Worm (Caenorhabditis elegans) whole organism, mixed stage, embryonic: ENCODE data around the gene F57A8.1.

ENCODE experiments used
- M03D4.4 ChIP-seq: sonication (generic microtip); optimal IDR thresholded peaks from 2 replicates; lab custom pipeline; 2017; ENCODE audit warnings: mild to moderate bottlenecking, missing genetic modification characterization, missing compliant biosample characterization
- blmp-1 ChIP-seq: fragments of 150-350 bp; optimal IDR thresholded peaks from 2 replicates; lab custom pipeline; 2014; ENCODE audit warnings: missing biosample characterization, missing genetic modification characterization
- ceh-39 ChIP-seq: fragments of 150-350 bp; optimal IDR thresholded peaks from 2 replicates; lab custom pipeline; 2014; ENCODE audit warnings: missing biosample characterization, missing genetic modification characterization
- ceh-43 ChIP-seq: fragments of 200-800 bp; sonication (Bioruptor generic); optimal IDR thresholded peaks from 2 replicates; lab custom pipeline; 2018; ENCODE audit warnings: mild to moderate bottlenecking, missing genetic modification characterization, moderate library complexity, missing compliant biosample characterization
- ces-1 ChIP-seq: fragments of 150-350 bp; optimal IDR thresholded peaks from 2 replicates; lab custom pipeline; 2014; ENCODE audit warnings: missing biosample characterization, missing genetic modification reagents, missing genetic modification characterization
- cnd-1 ChIP-seq: fragments of 200-800 bp; sonication (Bioruptor generic); optimal IDR thresholded peaks from 2 replicates; lab custom pipeline; 2018; ENCODE audit warnings: mild to moderate bottlenecking, missing genetic modification characterization, missing compliant biosample characterization
- elt-1 ChIP-seq: sonication (generic microtip); optimal IDR thresholded peaks from 2 replicates; lab custom pipeline; 2017; ENCODE audit warnings: missing genetic modification characterization, mild to moderate bottlenecking, missing compliant biosample characterization, antibody characterized with exemption, moderate library complexity, borderline replicate concordance; ENCODE audit not compliant: insufficient read depth
- ham-2 ChIP-seq: fragments of 200-800 bp; sonication (Bioruptor generic); optimal IDR thresholded peaks from 2 replicates; lab custom pipeline; 2018; ENCODE audit warnings: mild to moderate bottlenecking, missing genetic modification characterization, missing compliant biosample characterization
- hlh-1 ChIP-seq: fragments of 150-350 bp; optimal IDR thresholded peaks from 2 replicates; lab custom pipeline; 2014; ENCODE audit warnings: missing biosample characterization, missing genetic modification reagents, missing genetic modification characterization
- lin-13 ChIP-seq: fragments of 150-350 bp; optimal IDR thresholded peaks from 2 replicates; lab custom pipeline; 2014; ENCODE audit warnings: missing biosample characterization, missing genetic modification characterization
- lin-32 ChIP-seq: fragments of 200-800 bp; sonication (Bioruptor generic); optimal IDR thresholded peaks from 2 replicates; lab custom pipeline; 2018; ENCODE audit warnings: mild to moderate bottlenecking, missing genetic modification characterization, missing compliant biosample characterization
- lsy-2 ChIP-seq: fragments of 150-350 bp; optimal IDR thresholded peaks from 2 replicates; lab custom pipeline; 2014; ENCODE audit warnings: missing biosample characterization, missing genetic modification characterization
- mab-5 ChIP-seq: fragments of 150-350 bp; optimal IDR thresholded peaks from 2 replicates; lab custom pipeline; 2014; ENCODE audit warnings: missing biosample characterization, missing genetic modification characterization
- mep-1 ChIP-seq: fragments of 150-350 bp; optimal IDR thresholded peaks from 2 replicates; lab custom pipeline; 2017; ENCODE audit warnings: missing biosample characterization, missing genetic modification reagents, missing genetic modification characterization, inconsistent platforms
- mls-2 ChIP-seq: sonication (generic microtip); optimal IDR thresholded peaks from 2 replicates; lab custom pipeline; 2016; ENCODE audit warnings: mild to moderate bottlenecking, missing genetic modification characterization, moderate library complexity, missing compliant biosample characterization
- nhr-12 ChIP-seq: fragments of 150-350 bp; optimal IDR thresholded peaks from 2 replicates; lab custom pipeline; 2014; ENCODE audit warnings: missing biosample characterization, missing genetic modification characterization
- nhr-2 ChIP-seq: fragments of 150-350 bp; optimal IDR thresholded peaks from 2 replicates; lab custom pipeline; 2014; ENCODE audit warnings: missing biosample characterization, missing genetic modification characterization
- nhr-237 ChIP-seq: fragments of 150-350 bp; optimal IDR thresholded peaks from 2 replicates; lab custom pipeline; 2014; ENCODE audit warnings: missing biosample characterization, missing genetic modification characterization
- nhr-28 ChIP-seq: fragments of 150-350 bp; optimal IDR thresholded peaks from 2 replicates; lab custom pipeline; 2014; ENCODE audit warnings: missing biosample characterization, missing genetic modification characterization
- pha-4 ChIP-seq: fragments of 150-350 bp; optimal IDR thresholded peaks from 2 replicates; lab custom pipeline; 2018; ENCODE audit warnings: missing biosample characterization, missing genetic modification reagents, missing genetic modification characterization
- sem-2 ChIP-seq: fragments of 200-800 bp; sonication (Bioruptor generic); optimal IDR thresholded peaks from 2 replicates; lab custom pipeline; 2018; ENCODE audit warnings: mild to moderate bottlenecking, missing genetic modification characterization, missing compliant biosample characterization
- sptf-1 ChIP-seq: sonication (generic microtip); optimal IDR thresholded peaks from 2 replicates; lab custom pipeline; 2017; ENCODE audit warnings: mild to moderate bottlenecking, missing genetic modification characterization, moderate library complexity, missing compliant biosample characterization
- tbx-8 ChIP-seq: fragments of 200-800 bp; sonication (Bioruptor generic); optimal IDR thresholded peaks from 2 replicates; lab custom pipeline; 2018; ENCODE audit warnings: mild to moderate bottlenecking, missing genetic modification characterization, moderate library complexity, missing compliant biosample characterization
- unc-120 ChIP-seq: sonication (generic microtip); optimal IDR thresholded peaks from 2 replicates; lab custom pipeline; 2017; ENCODE audit warnings: missing genetic modification characterization, missing compliant biosample characterization; ENCODE audit not compliant: poor library complexity, severe bottlenecking
- unc-39 ChIP-seq: fragments of 150-350 bp; optimal IDR thresholded peaks from 2 replicates; lab custom pipeline; 2014; ENCODE audit warnings: missing biosample characterization, missing genetic modification characterization
- unc-62 ChIP-seq: fragments of 150-350 bp; optimal IDR thresholded peaks from 2 replicates; lab custom pipeline; 2014; ENCODE audit warnings: missing biosample characterization, missing genetic modification reagents, missing genetic modification characterization
- zip-8 ChIP-seq: fragments of 150-350 bp; optimal IDR thresholded peaks from 2 replicates; lab custom pipeline; 2014; ENCODE audit warnings: missing biosample characterization, missing genetic modification characterization
- ztf-11 ChIP-seq: fragments of 150-350 bp; optimal IDR thresholded peaks from 2 replicates; lab custom pipeline; 2014; ENCODE audit warnings: missing biosample characterization, missing genetic modification characterization

Gene F57A8.1

ce11 chrV:10041484-10041883 lies 4.3 kb downstream of the F57A8.1 start:
- TF ChIP-seq elt-1 (no peak), sptf-1 (tag; lab: Kevin White, UChicago) (peak; percentile 63)

- TF ChIP-seq cnd-1 (tag; lab: Kevin White, UChicago) = no peak
- TF ChIP-seq pha-4 = peak; percentile 77
- TF ChIP-seq unc-62 (GFP tag; lab: Kevin White, UChicago) = peak; percentile 71
- TF ChIP-seq ceh-39 (tag; lab: Kevin White, UChicago) = peak; percentile 3
- TF ChIP-seq M03D4.4 = no peak
- TF ChIP-seq lsy-2 (tag; lab: Kevin White, UChicago) = peak; percentile 95
- TF ChIP-seq nhr-237 (tag; lab: Kevin White, UChicago) = peak; percentile 52
- TF ChIP-seq nhr-2 = peak; percentile 0
- TF ChIP-seq ham-2 (GFP tag; lab: Kevin White, UChicago) = no peak
- peak; percentile 45 for TF ChIP-seq lin-13 (tag; lab: Kevin White, UChicago)
- peak; percentile 77 for TF ChIP-seq ces-1 (GFP tag; lab: Kevin White, UChicago)
- peak; percentile 28 for TF ChIP-seq hlh-1 (tag; lab: Kevin White, UChicago)
- TF ChIP-seq mep-1 = peak; percentile 51
- no peak for TF ChIP-seq unc-39 (tag; lab: Kevin White, UChicago)
- TF ChIP-seq mab-5 = no peak
- TF ChIP-seq, all 35 proteins: peak for 10
Measured at ce11 chrV:10042254-10042653, 5.1 kb downstream of the F57A8.1 start.

- TF ChIP-seq sptf-1 (tag; lab: Kevin White, UChicago) (peak; percentile 3), ztf-11 (no peak)
Measured at ce11 chrV:10043234-10043796, 6.2 kb downstream of the F57A8.1 start, which contains the start of gene T06E8.8. Gene T06E8.8, plus strand, starts transcription at chrV:10043746.

ce11 chrV:10044735-10045134 lies 7.6 kb downstream of the F57A8.1 start:
- TF ChIP-seq sem-2 (GFP tag; lab: Kevin White, UChicago) (no peak), unc-120 (no peak), nhr-12 (tag; lab: Kevin White, UChicago) (no peak), mls-2 (tag; lab: Kevin White, UChicago) (no peak), ces-1 (GFP tag; lab: Kevin White, UChicago) (no peak), mab-5 (no peak), nhr-28 (tag; lab: Kevin White, UChicago) (no peak), zip-8 (tag; lab: Kevin White, UChicago) (no peak), unc-62 (GFP tag; lab: Kevin White, UChicago) (no peak), blmp-1 (tag; lab: Kevin White, UChicago) (no peak), nhr-2 (no peak), lin-32 (no peak)

ce11 chrV:10046503-10046902 lies 9.4 kb downstream of the F57A8.1 start:
- TF ChIP-seq sem-2 (GFP tag; lab: Kevin White, UChicago) (no peak), ces-1 (GFP tag; lab: Kevin White, UChicago) (peak; percentile 10)

- TF ChIP-seq unc-62 (GFP tag; lab: Kevin White, UChicago) = no peak
- no peak for TF ChIP-seq tbx-8 (GFP tag; lab: Kevin White, UChicago)
- TF ChIP-seq lin-32 = no peak
- no peak for TF ChIP-seq sptf-1 (tag; lab: Kevin White, UChicago)
- no peak for TF ChIP-seq unc-39 (tag; lab: Kevin White, UChicago)
- TF ChIP-seq ceh-43 (GFP tag; lab: Kevin White, UChicago) = no peak
- no peak for TF ChIP-seq M03D4.4
Measured at ce11 chrV:10047189-10047588, 10.0 kb downstream of the F57A8.1 start.

- TF ChIP-seq M03D4.4 = no peak
- no peak for TF ChIP-seq unc-120
- no peak for TF ChIP-seq lin-13 (tag; lab: Kevin White, UChicago)
- TF ChIP-seq ztf-11 = no peak
- TF ChIP-seq nhr-2 = no peak
- TF ChIP-seq ces-1 (GFP tag; lab: Kevin White, UChicago) = no peak
- TF ChIP-seq unc-39 (tag; lab: Kevin White, UChicago) = no peak
- TF ChIP-seq mls-2 (tag; lab: Kevin White, UChicago) = no peak
- no peak for TF ChIP-seq unc-62 (GFP tag; lab: Kevin White, UChicago)
Measured at ce11 chrV:10051855-10052254, 14.7 kb downstream of the F57A8.1 start, which contains the start of gene str-118. Gene str-118, plus strand, starts transcription at chrV:10052155.
